Comparison of ENCODE assay signal across 1 fruit fly cellular context in genomic region chr3L:633272-634254, dm6.
TF ChIP-seq lines count a peak whose summit lies in the region.

No protein-coding gene starts in this region.

TF ChIP-seq in whole organism, embryonic, 481 proteins besides CTCF, POLR2A, EP300 and RAD21 (continued from another document):
- TF ChIP-seq ap (GFP tag; IDR thresholded peaks at IDR 0.05; lab: Robert Waterston, UW) (peak; percentile 86), stwl (tag; optimal IDR thresholded peaks at IDR 0.05; lab: Kevin White, UChicago) (peak; percentile 39), Xrp1 (GFP tag; IDR thresholded peaks at IDR 0.05; lab: Robert Waterston, UW) (peak; percentile 94), tap (tag; optimal IDR thresholded peaks at IDR 0.05; lab: Kevin White, UChicago) (peak; percentile 51), vfl (GFP tag; optimal IDR thresholded peaks at IDR 0.05; lab: Kevin White, UChicago) (no peak), sug (tag; optimal IDR thresholded peaks at IDR 0.05; lab: Kevin White, UChicago) (peak; percentile 42), br (optimal IDR thresholded peaks at IDR 0.05; lab: Kevin White, UChicago) (no peak), CG42726 (GFP tag; IDR thresholded peaks at IDR 0.05; lab: Robert Waterston, UW; ENCODE audit: partially characterized antibody) (0 out of 2 replicates have a peak, but pooled peaks have one; percentile 32), CG11696 (GFP tag; IDR thresholded peaks at IDR 0.05; lab: Robert Waterston, UW) (peak; percentile 66), E2f2 (GFP tag; IDR thresholded peaks at IDR 0.05; lab: Robert Waterston, UW) (peak; percentile 59; the same call in 1 of the 2 replicates), CG4820 (GFP tag; optimal IDR thresholded peaks at IDR 0.05; lab: Kevin White, UChicago) (peak; percentile 90), chn (GFP tag; optimal IDR thresholded peaks at IDR 0.05; lab: Kevin White, UChicago) (peak; percentile 94), HLH54F (GFP tag; optimal IDR thresholded peaks at IDR 0.05; lab: Kevin White, UChicago) (peak; percentile 62), CG18764 (GFP tag; optimal IDR thresholded peaks at IDR 0.05; lab: Kevin White, UChicago) (peak; percentile 68), CG10209 (GFP tag; optimal IDR thresholded peaks at IDR 0.05; lab: Kevin White, UChicago) (peak; percentile 86), sc (optimal IDR thresholded peaks at IDR 0.05; lab: Kevin White, UChicago) (no peak), sc (GFP tag; optimal IDR thresholded peaks at IDR 0.05; lab: Kevin White, UChicago) (peak; percentile 88), chif (GFP tag; optimal IDR thresholded peaks at IDR 0.05; lab: Kevin White, UChicago) (peak; percentile 87 to 94), phol (tag; optimal IDR thresholded peaks at IDR 0.05; lab: Kevin White, UChicago) (peak; percentile 91), Spps (tag; optimal IDR thresholded peaks at IDR 0.05; lab: Kevin White, UChicago) (peak; percentile 59)
